Fruit fly (Drosophila melanogaster): Measurements from ENCODE around the gene hng3.

Gene hng3

dm6 chr3L:711839-712553 lies 43.3 kb downstream of the hng3 start, which contains the start of gene CG13896 (continued):
- peak; percentile 84 for TF ChIP-seq CG32772 (GFP tag; IDR thresholded peaks at IDR 0.05)
- peak; percentile 92 for TF ChIP-seq Hmr (GFP tag; optimal IDR thresholded peaks at IDR 0.05)
- peak; percentile 73 for TF ChIP-seq ftz-f1 (GFP tag; optimal IDR thresholded peaks at IDR 0.05)
- peak; percentile 90 for TF ChIP-seq mam (GFP tag; optimal IDR thresholded peaks at IDR 0.05)
- TF ChIP-seq CG11398 (GFP tag; optimal IDR thresholded peaks at IDR 0.05), result peak; percentile 75
- TF ChIP-seq CG11504 (tag; optimal IDR thresholded peaks at IDR 0.05), result peak; percentile 84
- TF ChIP-seq pum (GFP tag; optimal IDR thresholded peaks at IDR 0.05), result peak; percentile 93
- TF ChIP-seq CG12769 (tag; optimal IDR thresholded peaks at IDR 0.05), result peak; percentile 88
- TF ChIP-seq CG42726 (GFP tag; IDR thresholded peaks at IDR 0.05; ENCODE audit: partially characterized antibody), result peak; percentile 74
- TF ChIP-seq CG12942 (GFP tag; optimal IDR thresholded peaks at IDR 0.05), result peak; percentile 80
- TF ChIP-seq B-H1 (GFP tag; IDR thresholded peaks at IDR 0.05), result peak; percentile 47; the same call in 1 of the 3 replicates
- peak; percentile 54; the same call in 2 of the 3 replicates for TF ChIP-seq CG3726 (GFP tag; IDR thresholded peaks at IDR 0.05)
- peak; percentile 92 for TF ChIP-seq Antp (GFP tag; optimal IDR thresholded peaks at IDR 0.05)
- TF ChIP-seq Dll (GFP tag; IDR thresholded peaks at IDR 0.05; ENCODE audit: partially characterized antibody), result peak; percentile 91
- no peak for TF ChIP-seq CG8478 (optimal IDR thresholded peaks at IDR 0.05)
- TF ChIP-seq CG5245 (GFP tag; optimal IDR thresholded peaks at IDR 0.05), result peak; percentile 96
- peak; percentile 77 for TF ChIP-seq CG1024 (GFP tag; IDR thresholded peaks at IDR 0.05)
- peak; percentile 96 for TF ChIP-seq NFAT (GFP tag; IDR thresholded peaks at IDR 0.05)
- TF ChIP-seq lola (GFP tag; optimal IDR thresholded peaks at IDR 0.05), result peak in 1 of 3 experiments; percentile 49
- peak; percentile 78 for TF ChIP-seq dmrt99B (tag; optimal IDR thresholded peaks at IDR 0.05)
- peak; percentile 76 for TF ChIP-seq CG14014 (GFP tag; IDR thresholded peaks at IDR 0.05)
- TF ChIP-seq Spps (tag; optimal IDR thresholded peaks at IDR 0.05), result peak; percentile 64
- peak; percentile 71 for TF ChIP-seq vfl (GFP tag; optimal IDR thresholded peaks at IDR 0.05)
- TF ChIP-seq sens (GFP tag), result peak; percentile 96
- peak; percentile 56 for TF ChIP-seq Rx (GFP tag; IDR thresholded peaks at IDR 0.05)
- peak; percentile 87 for TF ChIP-seq CG9727 (GFP tag; optimal IDR thresholded peaks at IDR 0.05)
- peak; percentile 64 for TF ChIP-seq wek (GFP tag; optimal IDR thresholded peaks at IDR 0.05)
- peak; percentile 84 for TF ChIP-seq zen (tag; optimal IDR thresholded peaks at IDR 0.05)
- peak; percentile 63 for TF ChIP-seq grn (GFP tag; optimal IDR thresholded peaks at IDR 0.05)
- peak; percentile 60 for TF ChIP-seq CG2129 (GFP tag; IDR thresholded peaks at IDR 0.05; ENCODE audit: partially characterized antibody)
- TF ChIP-seq fd96Cb (tag; optimal IDR thresholded peaks at IDR 0.05), result peak; percentile 79
- TF ChIP-seq da (GFP tag; optimal IDR thresholded peaks at IDR 0.05), result peak; percentile 83
- peak in 1 of 2 experiments; percentile 25 for TF ChIP-seq Hr78 (GFP tag; optimal IDR thresholded peaks at IDR 0.05)
- peak; percentile 48 for TF ChIP-seq amos (GFP tag; IDR thresholded peaks at IDR 0.05; ENCODE audit: partially characterized antibody)
- TF ChIP-seq CG8089 (GFP tag; optimal IDR thresholded peaks at IDR 0.05), result peak; percentile 95
- peak; percentile 75 for TF ChIP-seq slou (GFP tag; optimal IDR thresholded peaks at IDR 0.05)
- TF ChIP-seq MBD-R2 (GFP tag; IDR thresholded peaks at IDR 0.05), result peak; percentile 34; the same call in 1 of the 2 replicates
- TF ChIP-seq Awh (GFP tag; IDR thresholded peaks at IDR 0.05), result peak; percentile 86
- TF ChIP-seq CG18011 (GFP tag; optimal IDR thresholded peaks at IDR 0.05), result peak; percentile 44
- TF ChIP-seq CG7786 (GFP tag; optimal IDR thresholded peaks at IDR 0.05), result peak; percentile 85
- TF ChIP-seq eyg (GFP tag; optimal IDR thresholded peaks at IDR 0.05), result peak; percentile 57
- peak; percentile 86 for TF ChIP-seq CG7839 (tag; optimal IDR thresholded peaks at IDR 0.05)
- TF ChIP-seq CG33213 (GFP tag; optimal IDR thresholded peaks at IDR 0.05), result peak; percentile 91
- peak; percentile 91 for TF ChIP-seq Gug (GFP tag; IDR thresholded peaks at IDR 0.05)
- TF ChIP-seq CG4404 (GFP tag; IDR thresholded peaks at IDR 0.05), result peak; percentile 64
- TF ChIP-seq CG14441 (GFP tag; IDR thresholded peaks at IDR 0.05), result peak; percentile 84
- peak; percentile 90 for TF ChIP-seq CG14667 (GFP tag; IDR thresholded peaks at IDR 0.05)
- peak; percentile 59 for TF ChIP-seq CG31224 (GFP tag; IDR thresholded peaks at IDR 0.05)
- TF ChIP-seq run (tag; optimal IDR thresholded peaks at IDR 0.05), result peak; percentile 76
- TF ChIP-seq row (GFP tag; IDR thresholded peaks at IDR 0.05), result peak; percentile 64

Data from whole organism, embryonic.